Fruit fly (Drosophila melanogaster): ENCODE data around the gene Acbp3.
A peak's percentile ranks its signal among the peaks of the same experiment; 100 is the strongest.

Acbp3 gene

DNA sequence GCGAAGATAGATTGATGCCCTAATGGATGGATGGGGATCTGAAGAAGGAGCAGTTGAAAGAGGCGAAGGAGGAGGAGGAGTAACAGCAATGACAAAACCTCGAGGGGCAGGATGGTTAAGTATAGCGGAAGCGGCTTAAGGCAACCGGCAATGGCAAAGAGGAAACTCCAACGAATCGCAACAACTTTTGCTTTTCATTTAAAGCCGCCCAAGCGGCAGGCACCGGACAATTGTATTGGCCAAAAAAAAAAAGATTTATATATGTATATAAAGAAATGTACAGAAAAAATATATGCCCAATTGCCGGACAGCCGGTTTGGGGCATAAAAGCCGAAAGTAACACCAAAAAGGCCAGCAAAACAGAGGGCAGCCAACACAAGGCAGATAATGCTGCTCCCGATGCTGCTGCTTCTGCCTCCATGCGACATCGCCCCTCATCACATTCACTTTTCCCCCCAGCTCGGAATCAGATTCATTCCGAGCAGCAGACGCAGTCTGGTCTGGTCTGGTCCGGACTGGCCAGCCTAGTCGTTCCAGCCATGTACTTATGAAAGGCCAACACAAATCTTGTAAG, 39.3 kb upstream of the Acbp3 start:
- 0 out of 3 replicates have a peak, but pooled peaks have one; percentile 19 for TF ChIP-seq hb (GFP tag; IDR thresholded peaks at IDR 0.05; ENCODE audit: partially characterized antibody)
- TF ChIP-seq ci (GFP tag; IDR thresholded peaks at IDR 0.05), result peak; percentile 33; the same call in 1 of the 3 replicates
- TF ChIP-seq CG6854 (GFP tag; optimal IDR thresholded peaks at IDR 0.05), result no peak
- no peak for TF ChIP-seq lbe (GFP tag; optimal IDR thresholded peaks at IDR 0.05)
- TF ChIP-seq CG13894 (tag; optimal IDR thresholded peaks at IDR 0.05), result peak; percentile 9

DNA sequence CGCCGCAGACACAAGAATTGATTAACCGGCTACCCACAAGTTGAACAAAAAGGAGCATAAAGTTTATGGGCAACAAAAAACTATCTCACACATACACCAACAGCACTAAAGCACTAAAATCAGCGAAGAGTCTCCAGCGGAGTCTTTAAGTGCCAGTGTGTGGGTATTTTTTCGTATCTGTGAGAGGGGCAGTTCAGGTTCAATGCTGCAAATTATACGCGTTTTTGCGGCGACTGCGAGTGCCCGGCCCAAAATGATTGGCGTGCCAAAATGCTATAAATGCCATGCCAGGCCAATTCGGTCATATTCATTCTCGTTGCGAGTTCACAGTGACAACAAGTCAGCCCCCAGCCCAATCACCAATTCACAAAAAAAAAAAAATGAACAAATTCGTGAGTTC, 37.8 kb upstream of the Acbp3 start, which contains the start of gene Cpr65Ec:
Gene Cpr65Ec (plus strand): TSS at position 301 of the 400 bp plus-strand sequence.
- no peak for TF ChIP-seq CG17328 (GFP tag; IDR thresholded peaks at IDR 0.05)
- no peak for TF ChIP-seq br (optimal IDR thresholded peaks at IDR 0.05)
- no peak for TF ChIP-seq chn (GFP tag; optimal IDR thresholded peaks at IDR 0.05)
- no peak for TF ChIP-seq CTCF (GFP tag; optimal IDR thresholded peaks at IDR 0.05)
- no peak for TF ChIP-seq HHEX (GFP tag; optimal IDR thresholded peaks at IDR 0.05)
- TF ChIP-seq CG33557 (GFP tag; optimal IDR thresholded peaks at IDR 0.05), result no peak
- TF ChIP-seq pnt (GFP tag; optimal IDR thresholded peaks at IDR 0.05), result no peak
- no peak for TF ChIP-seq Ravus (GFP tag; IDR thresholded peaks at IDR 0.05)
- TF ChIP-seq CG17385 (GFP tag; optimal IDR thresholded peaks at IDR 0.05), result no peak
- TF ChIP-seq D19A (tag; optimal IDR thresholded peaks at IDR 0.05), result no peak
- no peak for TF ChIP-seq CG10543 (GFP tag; optimal IDR thresholded peaks at IDR 0.05)
- TF ChIP-seq CG2116 (GFP tag; optimal IDR thresholded peaks at IDR 0.05), result no peak

DNA sequence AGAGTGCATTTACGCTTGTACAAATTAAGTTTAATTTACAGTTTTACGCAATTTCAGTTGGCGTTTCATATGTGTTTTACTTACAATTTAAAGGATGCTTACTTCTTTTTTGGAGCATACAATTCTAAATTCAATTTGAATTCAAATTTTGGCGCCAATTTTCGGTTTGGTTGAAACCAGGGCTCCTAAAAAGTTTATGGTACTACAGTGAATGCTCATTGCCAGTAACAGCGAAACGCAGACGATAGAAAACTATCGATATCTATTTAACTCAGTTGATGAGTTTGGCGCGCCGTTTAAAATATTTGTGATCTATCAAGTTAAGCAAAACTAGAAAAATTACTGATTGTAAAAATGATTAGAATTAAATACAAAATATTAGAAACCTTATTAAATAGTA, 36.7 kb upstream of the Acbp3 start:
- TF ChIP-seq Nf-YB (GFP tag; optimal IDR thresholded peaks at IDR 0.05), result no peak
- TF ChIP-seq GATAe (GFP tag; conservative IDR thresholded peaks at IDR 0.05), result no peak
- TF ChIP-seq BEAF-32 (GFP tag; optimal IDR thresholded peaks at IDR 0.05), result peak; percentile 50
- TF ChIP-seq cg (GFP tag; optimal IDR thresholded peaks at IDR 0.05), result no peak
- TF ChIP-seq disco-r (GFP tag; optimal IDR thresholded peaks at IDR 0.05), result no peak
- no peak for TF ChIP-seq Hr39 (optimal IDR thresholded peaks at IDR 0.05)
- no peak for TF ChIP-seq ash1 (GFP tag; optimal IDR thresholded peaks at IDR 0.05)
- TF ChIP-seq CG13287 (GFP tag; IDR thresholded peaks at IDR 0.05; ENCODE audit: partially characterized antibody), result peak; percentile 72
- peak; percentile 38; the same call in 2 of the 3 replicates for TF ChIP-seq Opbp (GFP tag; IDR thresholded peaks at IDR 0.05; ENCODE audit: partially characterized antibody)
- TF ChIP-seq CG34224 (GFP tag; IDR thresholded peaks at IDR 0.05; ENCODE audit: partially characterized antibody), result peak; percentile 56
- TF ChIP-seq CG10959 (GFP tag; IDR thresholded peaks at IDR 0.05), result no peak
- TF ChIP-seq pan (optimal IDR thresholded peaks at IDR 0.05), result no peak
- TF ChIP-seq pan (GFP tag; optimal IDR thresholded peaks at IDR 0.05 in 1 of 2, IDR thresholded peaks at IDR 0.05 in 1 of 2), result no peak
- TF ChIP-seq al (GFP tag; IDR thresholded peaks at IDR 0.05), result no peak
- no peak for TF ChIP-seq ase (GFP tag; IDR thresholded peaks at IDR 0.05)
- no peak for TF ChIP-seq CG11504 (tag; optimal IDR thresholded peaks at IDR 0.05)
- TF ChIP-seq stwl (tag; optimal IDR thresholded peaks at IDR 0.05), result no peak
- TF ChIP-seq Trl (optimal IDR thresholded peaks at IDR 0.05), result no peak
- TF ChIP-seq Trl (GFP tag; optimal IDR thresholded peaks at IDR 0.05), result no peak
- TF ChIP-seq vvl (GFP tag; IDR thresholded peaks at IDR 0.05), result peak; percentile 56
- TF ChIP-seq fd102C (GFP tag; optimal IDR thresholded peaks at IDR 0.05), result no peak
- no peak for TF ChIP-seq CG11696 (GFP tag; IDR thresholded peaks at IDR 0.05)
- 0 out of 2 replicates have a peak, but pooled peaks have one; percentile 15 for TF ChIP-seq CG42726 (GFP tag; IDR thresholded peaks at IDR 0.05; ENCODE audit: partially characterized antibody)
- no peak for TF ChIP-seq CG3838 (GFP tag; optimal IDR thresholded peaks at IDR 0.05)
- peak; percentile 69 for TF ChIP-seq Dll (GFP tag; IDR thresholded peaks at IDR 0.05; ENCODE audit: partially characterized antibody)
- TF ChIP-seq CG3065 (GFP tag; optimal IDR thresholded peaks at IDR 0.05), result no peak
- TF ChIP-seq CG9727 (GFP tag; optimal IDR thresholded peaks at IDR 0.05), result no peak
- TF ChIP-seq Bgb (GFP tag; IDR thresholded peaks at IDR 0.05; ENCODE audit: partially characterized antibody), result peak; percentile 73
- no peak for TF ChIP-seq dimm (GFP tag; IDR thresholded peaks at IDR 0.05)
- no peak for TF ChIP-seq CG9817 (tag; optimal IDR thresholded peaks at IDR 0.05)
- 0 out of 2 replicates have a peak, but pooled peaks have one; percentile 17 for TF ChIP-seq sna (GFP tag; IDR thresholded peaks at IDR 0.05; ENCODE audit: partially characterized antibody)
- no peak for TF ChIP-seq lmd (GFP tag; IDR thresholded peaks at IDR 0.05)

Measured in whole organism, embryonic.